Worm (Caenorhabditis elegans) whole organism, early embryonic: ENCODE data around the gene Y38E10A.17.

Source experiments
- B0310.2 ChIP-seq: sonication (generic microtip); optimal IDR thresholded peaks from 2 replicates; lab custom pipeline; 2016; ENCODE audit warnings: mild to moderate bottlenecking, missing genetic modification characterization, missing compliant biosample characterization
- F13C5.2 ChIP-seq: sonication (generic microtip); optimal IDR thresholded peaks from 2 replicates; lab custom pipeline; 2017; ENCODE audit warnings: mild to moderate bottlenecking, missing genetic modification characterization, inconsistent platforms, missing compliant biosample characterization
- aly-1 ChIP-seq: sonication (generic microtip); optimal IDR thresholded peaks from 2 replicates; lab custom pipeline; 2016; ENCODE audit warnings: missing genetic modification characterization, missing compliant biosample characterization
- ama-1 ChIP-seq: fragments of 150-350 bp; optimal IDR thresholded peaks from 2 replicates; lab custom pipeline; 2014
- ceh-13 ChIP-seq: fragments of 200-800 bp; sonication (Bioruptor generic); optimal IDR thresholded peaks from 2 replicates; lab custom pipeline; 2018; ENCODE audit warnings: mild to moderate bottlenecking, missing genetic modification characterization, missing compliant biosample characterization
- ceh-36 ChIP-seq: sonication (generic microtip); optimal IDR thresholded peaks from 2 replicates; lab custom pipeline; 2016; ENCODE audit warnings: missing genetic modification characterization, inconsistent platforms, missing compliant biosample characterization
- ets-7 ChIP-seq: sonication (generic microtip); optimal IDR thresholded peaks from 2 replicates; lab custom pipeline; 2016; ENCODE audit warnings: missing genotype, missing genetic modification characterization, missing compliant biosample characterization
- flt-1 ChIP-seq: fragments of 200-800 bp; sonication (Bioruptor generic); IDR thresholded peaks from 2 replicates; pipeline ENCODE4 v1.3.6; 2022; ENCODE audit warnings: missing genetic modification characterization, missing compliant biosample characterization
- hmbx-1 ChIP-seq: sonication (generic microtip); optimal IDR thresholded peaks from 2 replicates; lab custom pipeline; 2016; ENCODE audit warnings: mild to moderate bottlenecking, missing genetic modification characterization, missing compliant biosample characterization
- hmg-4 ChIP-seq: fragments of 200-800 bp; sonication (Bioruptor generic); optimal IDR thresholded peaks from 2 replicates; lab custom pipeline; 2018; ENCODE audit warnings: mild to moderate bottlenecking, missing genetic modification characterization, missing compliant biosample characterization
- hnd-1 ChIP-seq: sonication (generic microtip); optimal IDR thresholded peaks from 2 replicates; lab custom pipeline; 2016; ENCODE audit warnings: missing genetic modification characterization, missing compliant biosample characterization
- pes-1 ChIP-seq: fragments of 200-800 bp; sonication (Bioruptor generic); IDR thresholded peaks from 2 replicates; pipeline ENCODE4 v1.3.6; 2022; ENCODE audit warnings: missing genetic modification reagents, missing genetic modification characterization, missing compliant biosample characterization
- scrt-1 ChIP-seq: fragments of 200-800 bp; sonication (Bioruptor generic); IDR thresholded peaks from 2 replicates; pipeline ENCODE4 v1.3.6; 2022; ENCODE audit warnings: missing genetic modification characterization, missing compliant biosample characterization
- sea-1 ChIP-seq: fragments of 200-800 bp; sonication (Bioruptor generic); conservative IDR thresholded peaks from 2 replicates; pipeline ENCODE4 v1.3.6; 2022; ENCODE audit warnings: missing genetic modification characterization, missing compliant biosample characterization
- tbx-11 ChIP-seq: fragments of 200-800 bp; sonication (Bioruptor generic); IDR thresholded peaks from 2 replicates; pipeline ENCODE4 v1.3.6; 2022; ENCODE audit warnings: missing genetic modification characterization, missing compliant biosample characterization
- tbx-37 ChIP-seq: fragments of 200-800 bp; sonication (Bioruptor generic); conservative IDR thresholded peaks from 2 replicates; pipeline ENCODE4 v1.3.6; 2022; ENCODE audit warnings: missing genetic modification reagents, missing genetic modification characterization, missing compliant biosample characterization
- tra-4 ChIP-seq: sonication (generic microtip); optimal IDR thresholded peaks from 2 replicates; lab custom pipeline; 2017; ENCODE audit warnings: missing genetic modification characterization, missing compliant biosample characterization

Y38E10A.17 gene

DNA sequence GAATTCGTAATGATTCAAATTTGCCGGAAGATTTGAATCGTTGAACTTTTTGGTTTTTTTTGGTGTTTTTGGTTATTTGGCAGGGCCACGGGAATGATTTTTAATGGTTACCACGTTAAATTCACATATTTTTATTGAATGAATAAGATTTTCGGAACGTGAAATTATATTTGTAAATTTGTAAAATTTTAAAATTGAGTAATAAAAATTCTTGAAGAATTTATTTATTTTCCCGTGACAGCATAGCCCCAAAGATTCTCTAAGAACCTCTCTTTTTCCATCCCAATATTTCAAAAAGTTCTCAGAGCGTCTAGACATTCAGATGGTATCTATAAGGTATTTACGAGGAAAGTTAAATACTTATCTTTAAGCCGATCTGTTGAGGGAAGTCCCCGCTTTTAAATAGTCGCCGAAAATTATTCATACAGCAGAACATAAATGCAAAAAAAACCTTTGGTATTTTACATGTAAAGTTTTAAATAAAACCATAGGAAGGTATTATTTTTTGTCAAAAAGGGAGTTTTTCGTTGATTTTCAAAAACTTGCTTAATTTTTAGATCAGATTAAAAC is at the start of gene Y38E10A.17:
Y38E10A.17 (minus strand) TSS at position 51 of the 570 bp plus-strand sequence.
- TF ChIP-seq tra-4 (tag; lab: Kevin White, UChicago) (no peak), pes-1 (GFP tag; lab: Robert Waterston, UW) (no peak), hnd-1 (tag; lab: Kevin White, UChicago) (no peak), aly-1 (tag; lab: Kevin White, UChicago) (no peak), ama-1 (lab: Kevin White, UChicago) (no peak)

DNA sequence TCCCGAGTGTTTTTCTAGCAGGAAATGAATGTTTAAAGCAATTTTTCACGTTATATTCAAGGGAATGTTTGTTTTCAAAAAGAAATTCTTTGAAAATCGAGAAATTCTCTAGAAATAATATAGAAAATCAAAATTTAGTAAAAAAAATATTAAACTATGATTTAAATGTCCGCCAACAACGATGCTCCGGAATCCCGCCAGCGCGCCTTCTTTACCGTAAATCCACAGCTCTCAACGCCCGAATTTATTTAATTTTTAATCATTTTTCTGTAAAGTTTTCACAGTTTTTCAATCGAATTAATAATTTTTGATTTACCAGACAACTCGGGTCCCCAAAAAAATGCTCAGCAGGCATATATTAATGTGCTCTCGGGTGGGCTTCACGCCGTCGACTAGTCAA is 45.0 kb upstream of the Y38E10A.17 start, which contains the start of the genes Y38E10A.33 and cox-10:
Y38E10A.33 (minus strand) TSS at position 12 of the 400 bp plus-strand sequence.
cox-10 (plus strand) TSS at position 320 of the 400 bp plus-strand sequence.
- TF ChIP-seq tbx-37 (GFP tag; lab: Robert Waterston, UW) (no peak), F13C5.2 (tag; lab: Kevin White, UChicago) (peak; percentile 6), hnd-1 (tag; lab: Kevin White, UChicago) (no peak), flt-1 (GFP tag; lab: Robert Waterston, UW) (no peak), tra-4 (tag; lab: Kevin White, UChicago) (no peak)

DNA sequence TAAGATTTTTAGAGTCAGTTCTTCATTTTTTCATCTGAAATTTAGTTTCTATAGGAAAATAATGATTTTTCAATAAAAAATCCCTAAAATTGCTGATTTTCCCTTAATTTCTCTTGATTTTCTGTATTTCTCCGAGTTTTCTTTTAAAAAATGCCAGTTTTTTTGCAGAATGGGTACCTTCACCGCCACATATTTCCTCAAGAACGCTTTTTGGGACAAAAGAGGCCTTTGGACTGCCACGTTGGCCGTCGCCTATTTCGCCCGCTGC is 44.2 kb upstream of the Y38E10A.17 start, which contains the start of gene Y38E10A.24:
Y38E10A.24 (plus strand) TSS at position 169 of the 268 bp plus-strand sequence.
- TF ChIP-seq B0310.2 (tag; lab: Kevin White, UChicago): no peak
- no peak for TF ChIP-seq tra-4 (tag; lab: Kevin White, UChicago)
- no peak for TF ChIP-seq hmbx-1 (tag; lab: Kevin White, UChicago)
- no peak for TF ChIP-seq tbx-11
- no peak for TF ChIP-seq hmg-4
- TF ChIP-seq sea-1 (GFP tag; lab: Robert Waterston, UW): no peak
- TF ChIP-seq pes-1 (GFP tag; lab: Robert Waterston, UW): no peak

DNA sequence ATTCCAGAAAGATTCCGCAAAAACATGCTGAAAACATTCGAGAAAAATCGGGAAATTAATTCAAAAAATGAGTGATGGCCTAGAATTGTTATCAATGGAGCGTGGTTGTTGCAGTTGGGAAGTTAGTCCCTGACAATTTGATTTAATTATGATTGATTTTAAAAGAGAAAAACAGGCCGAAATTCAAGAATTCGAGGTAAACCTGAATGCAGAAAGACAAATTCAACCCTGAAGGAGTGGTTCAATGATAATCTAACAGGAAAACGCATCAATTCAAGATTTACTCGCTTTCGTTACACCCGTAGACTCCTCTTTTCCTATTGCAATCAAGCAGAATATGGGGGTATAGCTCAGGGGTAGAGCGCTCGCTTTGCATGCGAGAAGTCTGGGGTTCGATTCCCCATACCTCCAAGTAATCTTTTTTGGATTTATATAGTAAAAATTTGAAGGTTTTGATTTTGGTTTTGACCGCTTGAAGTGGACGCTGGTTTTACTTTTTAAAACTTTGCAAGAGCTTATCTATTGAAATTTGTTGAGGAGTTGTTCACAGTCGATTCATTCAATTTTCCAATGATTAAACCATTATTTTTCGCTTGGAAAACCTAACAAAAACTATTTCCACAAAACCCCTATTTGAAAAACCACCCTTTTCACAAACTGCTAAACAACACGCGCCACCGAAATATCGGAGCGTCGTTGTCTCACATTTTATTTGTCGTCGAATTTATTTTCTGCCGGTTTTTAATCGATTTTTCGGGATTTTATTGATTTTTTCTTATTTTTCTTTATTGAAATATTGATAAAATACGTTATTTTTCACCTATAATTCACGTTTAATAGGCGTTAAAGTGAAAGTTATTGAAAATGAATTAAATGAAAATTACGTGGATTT is 43.6 kb upstream of the Y38E10A.17 start:
- TF ChIP-seq ceh-36 (tag; lab: Kevin White, UChicago) (peak; percentile 75), ets-7 (tag; lab: Kevin White, UChicago) (peak; percentile 17), scrt-1 (GFP tag; lab: Robert Waterston, UW) (peak; percentile 71), F13C5.2 (tag; lab: Kevin White, UChicago) (no peak), tbx-11 (peak; percentile 72; the same call in 1 of the 2 replicates), pes-1 (GFP tag; lab: Robert Waterston, UW) (peak; percentile 83), tbx-37 (GFP tag; lab: Robert Waterston, UW) (peak; percentile 3; the same call in 1 of the 2 replicates), sea-1 (GFP tag; lab: Robert Waterston, UW) (0 out of 2 replicates have a peak, but pooled peaks have one; percentile 22), aly-1 (tag; lab: Kevin White, UChicago) (peak; percentile 63), B0310.2 (tag; lab: Kevin White, UChicago) (peak; percentile 49), tra-4 (tag; lab: Kevin White, UChicago) (no peak), hmg-4 (peak; percentile 53), hnd-1 (tag; lab: Kevin White, UChicago) (no peak), flt-1 (GFP tag; lab: Robert Waterston, UW) (peak; percentile 66), ceh-13 (peak; percentile 66), ama-1 (lab: Kevin White, UChicago) (no peak), hmbx-1 (tag; lab: Kevin White, UChicago) (no peak)

DNA sequence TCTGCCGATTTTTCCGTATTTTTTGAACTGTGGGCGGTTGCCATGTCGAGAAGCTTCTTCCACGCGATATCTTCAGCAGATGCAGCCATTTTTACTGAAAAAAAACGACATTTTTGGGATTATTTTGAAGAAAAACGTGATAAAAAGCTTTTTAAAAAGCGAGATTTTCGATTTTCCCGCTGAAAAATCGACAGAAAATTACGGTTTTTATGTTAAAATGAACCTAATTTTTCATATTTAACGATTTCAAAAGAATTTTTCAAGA is 43.0 kb upstream of the Y38E10A.17 start, which contains the start of gene Y38E10A.22:
Y38E10A.22 (minus strand) TSS at position 101 of the 265 bp plus-strand sequence.
- TF ChIP-seq pes-1 (GFP tag; lab: Robert Waterston, UW) (no peak), scrt-1 (GFP tag; lab: Robert Waterston, UW) (no peak), flt-1 (GFP tag; lab: Robert Waterston, UW) (no peak), ama-1 (lab: Kevin White, UChicago) (no peak), tbx-37 (GFP tag; lab: Robert Waterston, UW) (no peak)

DNA sequence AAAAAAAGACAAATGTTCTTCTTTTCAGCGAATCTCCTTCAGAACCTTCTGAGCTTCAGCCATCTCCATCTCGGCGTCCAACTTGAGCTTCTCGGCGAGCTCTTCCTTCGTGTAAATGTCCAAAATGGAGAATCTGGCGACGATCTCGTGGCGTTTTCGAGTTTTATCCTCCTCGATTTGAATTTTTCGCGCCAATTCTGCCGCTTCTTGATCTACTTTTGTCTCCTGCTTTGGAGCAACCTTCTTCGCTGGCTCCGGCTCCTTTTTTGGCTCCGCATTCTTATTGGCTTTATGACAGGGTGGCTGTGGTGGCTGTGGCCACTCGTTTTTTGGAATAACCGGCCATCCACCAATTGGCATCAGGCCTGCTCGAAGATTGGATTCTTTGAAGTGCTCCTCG is 38.7 kb upstream of the Y38E10A.17 start:
- no peak for TF ChIP-seq tbx-11
- no peak for TF ChIP-seq hmg-4
- no peak for TF ChIP-seq scrt-1 (GFP tag; lab: Robert Waterston, UW)
- no peak for TF ChIP-seq B0310.2 (tag; lab: Kevin White, UChicago)
- TF ChIP-seq hmbx-1 (tag; lab: Kevin White, UChicago): no peak
- TF ChIP-seq tbx-37 (GFP tag; lab: Robert Waterston, UW): no peak
- no peak for TF ChIP-seq F13C5.2 (tag; lab: Kevin White, UChicago)

DNA sequence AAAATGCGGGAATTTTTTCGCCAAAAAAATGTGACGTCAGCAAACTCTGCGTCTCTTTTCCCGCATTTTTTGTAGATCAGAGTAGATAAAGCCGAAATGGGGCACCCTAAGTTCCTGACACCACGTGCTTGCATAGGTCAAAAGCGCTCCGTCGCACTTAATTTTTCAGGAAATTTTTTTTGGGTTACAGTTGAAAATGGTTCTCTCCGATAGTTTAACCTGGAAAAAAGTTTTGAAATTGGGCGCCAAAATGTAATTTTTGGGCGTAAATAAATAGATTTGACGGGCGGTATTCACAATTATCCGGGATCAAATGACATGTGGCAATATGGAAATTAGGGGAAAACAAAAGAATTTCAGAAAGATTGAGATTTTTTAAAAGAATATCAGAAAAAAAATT is 37.9 kb upstream of the Y38E10A.17 start:
- TF ChIP-seq flt-1 (GFP tag; lab: Robert Waterston, UW) (no peak), tbx-11 (no peak), hnd-1 (tag; lab: Kevin White, UChicago) (no peak), pes-1 (GFP tag; lab: Robert Waterston, UW) (no peak), ama-1 (lab: Kevin White, UChicago) (no peak)

DNA sequence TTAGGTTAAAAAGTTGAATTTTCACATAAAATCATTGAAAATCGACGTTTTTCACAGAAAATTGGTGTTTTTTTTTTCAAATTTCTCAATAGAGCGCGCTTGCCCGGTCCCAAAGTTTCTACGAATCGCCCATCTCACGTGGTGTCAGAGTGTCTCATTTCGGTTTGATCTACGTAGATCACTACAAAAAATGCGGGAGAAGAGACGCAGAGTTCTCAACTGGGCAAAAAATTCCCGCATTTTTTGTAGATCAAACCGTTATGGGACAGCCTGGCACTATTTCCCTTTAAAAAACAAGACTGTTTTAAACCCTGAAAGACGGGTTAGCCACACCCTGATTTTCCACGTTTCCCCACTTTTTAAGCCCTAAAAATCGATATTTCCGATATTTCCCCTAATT is 37.3 kb upstream of the Y38E10A.17 start:
- TF ChIP-seq hnd-1 (tag; lab: Kevin White, UChicago): no peak
- TF ChIP-seq tra-4 (tag; lab: Kevin White, UChicago): no peak
- TF ChIP-seq tbx-37 (GFP tag; lab: Robert Waterston, UW): no peak
- no peak for TF ChIP-seq scrt-1 (GFP tag; lab: Robert Waterston, UW)
- TF ChIP-seq pes-1 (GFP tag; lab: Robert Waterston, UW): no peak
- TF ChIP-seq ets-7 (tag; lab: Kevin White, UChicago): no peak
- TF ChIP-seq F13C5.2 (tag; lab: Kevin White, UChicago): no peak
- no peak for TF ChIP-seq hmg-4
- TF ChIP-seq ceh-13: no peak
- no peak for TF ChIP-seq ama-1 (lab: Kevin White, UChicago)
- TF ChIP-seq flt-1 (GFP tag; lab: Robert Waterston, UW): no peak
- TF ChIP-seq sea-1 (GFP tag; lab: Robert Waterston, UW): no peak
- TF ChIP-seq hmbx-1 (tag; lab: Kevin White, UChicago): no peak
- TF ChIP-seq aly-1 (tag; lab: Kevin White, UChicago): no peak
- no peak for TF ChIP-seq ceh-36 (tag; lab: Kevin White, UChicago)
- TF ChIP-seq B0310.2 (tag; lab: Kevin White, UChicago): no peak
- TF ChIP-seq tbx-11: no peak
